Worm (Caenorhabditis elegans) whole organism, mixed stage, embryonic: ENCODE data around the gene gta-1.

Experiments used
- blmp-1 ChIP-seq: fragments of 150-350 bp; optimal IDR thresholded peaks from 2 replicates; lab custom pipeline; 2014; ENCODE audit warnings: missing biosample characterization, missing genetic modification characterization
- ceh-39 ChIP-seq: fragments of 150-350 bp; optimal IDR thresholded peaks from 2 replicates; lab custom pipeline; 2014; ENCODE audit warnings: missing biosample characterization, missing genetic modification characterization
- ces-1 ChIP-seq: fragments of 150-350 bp; optimal IDR thresholded peaks from 2 replicates; lab custom pipeline; 2014; ENCODE audit warnings: missing biosample characterization, missing genetic modification reagents, missing genetic modification characterization
- hlh-1 ChIP-seq: fragments of 150-350 bp; optimal IDR thresholded peaks from 2 replicates; lab custom pipeline; 2014; ENCODE audit warnings: missing biosample characterization, missing genetic modification reagents, missing genetic modification characterization
- nhr-12 ChIP-seq: fragments of 150-350 bp; optimal IDR thresholded peaks from 2 replicates; lab custom pipeline; 2014; ENCODE audit warnings: missing biosample characterization, missing genetic modification characterization
- pha-4 ChIP-seq: fragments of 150-350 bp; optimal IDR thresholded peaks from 2 replicates; lab custom pipeline; 2018; ENCODE audit warnings: missing biosample characterization, missing genetic modification reagents, missing genetic modification characterization
- snpc-4 ChIP-seq: fragments of 150-350 bp; optimal IDR thresholded peaks from 2 replicates; lab custom pipeline; 2014; ENCODE audit warnings: missing biosample characterization, missing genetic modification characterization
- sptf-1 ChIP-seq: sonication (generic microtip); optimal IDR thresholded peaks from 2 replicates; lab custom pipeline; 2017; ENCODE audit warnings: mild to moderate bottlenecking, missing genetic modification characterization, moderate library complexity, missing compliant biosample characterization
- unc-39 ChIP-seq: fragments of 150-350 bp; optimal IDR thresholded peaks from 2 replicates; lab custom pipeline; 2014; ENCODE audit warnings: missing biosample characterization, missing genetic modification characterization

DNA sequence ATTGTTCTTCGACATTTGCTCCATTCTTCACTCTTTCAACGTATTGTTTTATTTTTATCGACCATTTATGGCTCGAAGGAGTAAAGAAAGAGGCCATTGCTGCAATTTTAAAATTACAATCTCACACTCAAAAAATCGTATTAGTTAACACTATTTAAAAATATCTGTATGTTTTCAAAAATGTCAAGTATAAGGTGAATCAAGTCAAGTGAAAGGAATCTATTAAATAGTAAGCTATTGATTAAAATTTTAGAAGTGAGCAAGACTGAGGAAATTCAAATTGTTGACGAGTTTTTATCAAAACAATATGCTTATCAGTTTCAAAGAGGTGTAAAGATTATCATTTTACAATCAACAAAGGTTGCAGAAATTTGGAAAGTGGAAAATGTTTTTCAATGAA lies 52.0 kb downstream of the gta-1 start, which contains the start of gene F01G10.4:
- TF ChIP-seq snpc-4 (tag; lab: Kevin White, UChicago) (no peak), nhr-12 (tag; lab: Kevin White, UChicago) (no peak), ceh-39 (tag; lab: Kevin White, UChicago) (no peak), unc-39 (tag; lab: Kevin White, UChicago) (no peak), ces-1 (GFP tag; lab: Kevin White, UChicago) (no peak), hlh-1 (tag; lab: Kevin White, UChicago) (no peak), pha-4 (tag; lab: Kevin White, UChicago) (no peak), blmp-1 (tag; lab: Kevin White, UChicago) (no peak), sptf-1 (no peak)
